Fruit fly (Drosophila melanogaster): ENCODE results near the gene eRF1.

Gene eRF1

dm6 chr3L:20388983-20389382, 40.8 kb downstream of the eRF1 start (continued):
- TF ChIP-seq CG2120 (GFP tag; optimal IDR thresholded peaks at IDR 0.05) (peak; percentile 76), Xbp1 (GFP tag; optimal IDR thresholded peaks at IDR 0.05) (peak; percentile 35), CG17361 (GFP tag; IDR thresholded peaks at IDR 0.05) (0 out of 3 replicates have a peak, but pooled peaks have one; percentile 17), Sry-β (GFP tag; optimal IDR thresholded peaks at IDR 0.05) (no peak), CG12659 (GFP tag; optimal IDR thresholded peaks at IDR 0.05) (peak; percentile 22), CG10274 (GFP tag; optimal IDR thresholded peaks at IDR 0.05) (no peak), caup (GFP tag; optimal IDR thresholded peaks at IDR 0.05; ENCODE audit: severe bottlenecking) (peak; percentile 50), sisA (GFP tag; IDR thresholded peaks at IDR 0.05) (0 out of 2 replicates have a peak, but pooled peaks have one; percentile 19), scrt (GFP tag; optimal IDR thresholded peaks at IDR 0.05) (no peak), CG7786 (GFP tag; optimal IDR thresholded peaks at IDR 0.05) (peak; percentile 31), Neu2 (GFP tag; optimal IDR thresholded peaks at IDR 0.05; ENCODE audit: borderline replicate concordance) (no peak), E2f2 (GFP tag; IDR thresholded peaks at IDR 0.05) (peak; percentile 22; the same call in 1 of the 2 replicates), CG34422 (GFP tag; IDR thresholded peaks at IDR 0.05) (peak; percentile 57; the same call in 1 of the 3 replicates), CG1647 (GFP tag; optimal IDR thresholded peaks at IDR 0.05) (no peak), HLH4C (GFP tag; IDR thresholded peaks at IDR 0.05; ENCODE audit: partially characterized antibody) (no peak), CG12391 (tag; optimal IDR thresholded peaks at IDR 0.05) (peak; percentile 20), grau (tag; optimal IDR thresholded peaks at IDR 0.05) (peak; percentile 37), HLH54F (GFP tag; optimal IDR thresholded peaks at IDR 0.05) (peak; percentile 43), CG34376 (GFP tag; optimal IDR thresholded peaks at IDR 0.05) (peak; percentile 86), tup (GFP tag; optimal IDR thresholded peaks at IDR 0.05) (no peak), CG13624 (GFP tag; optimal IDR thresholded peaks at IDR 0.05) (peak; percentile 20), sob (GFP tag; IDR thresholded peaks at IDR 0.05) (peak; percentile 35; the same call in 1 of the 2 replicates), wor (GFP tag; IDR thresholded peaks at IDR 0.05) (no peak), pum (GFP tag; optimal IDR thresholded peaks at IDR 0.05) (peak; percentile 16), danr (GFP tag; IDR thresholded peaks at IDR 0.05) (no peak), Mrtf (GFP tag; IDR thresholded peaks at IDR 0.05) (0 out of 3 replicates have a peak, but pooled peaks have one; percentile 36), Eip74EF (GFP tag; optimal IDR thresholded peaks at IDR 0.05) (peak in 1 of 2 experiments; percentile 68), Bteb2 (GFP tag; optimal IDR thresholded peaks at IDR 0.05) (peak; percentile 1), sd (tag; optimal IDR thresholded peaks at IDR 0.05) (peak; percentile 72), CG1233 (GFP tag; optimal IDR thresholded peaks at IDR 0.05) (no peak), Max (GFP tag; optimal IDR thresholded peaks at IDR 0.05) (peak; percentile 24), Mad (GFP tag; optimal IDR thresholded peaks at IDR 0.05) (no peak), exex (tag; optimal IDR thresholded peaks at IDR 0.05) (peak; percentile 86), dan (GFP tag; IDR thresholded peaks at IDR 0.05) (no peak), Ravus (GFP tag; IDR thresholded peaks at IDR 0.05) (no peak), Hmx (GFP tag; optimal IDR thresholded peaks at IDR 0.05) (no peak), NC2β (GFP tag; optimal IDR thresholded peaks at IDR 0.05) (peak; percentile 6), CG14441 (GFP tag; IDR thresholded peaks at IDR 0.05) (peak; percentile 60; the same call in 1 of the 2 replicates), CG9609 (GFP tag; optimal IDR thresholded peaks at IDR 0.05) (peak; percentile 36), Sox102F (GFP tag; optimal IDR thresholded peaks at IDR 0.05) (peak; percentile 28), PHDP (tag; optimal IDR thresholded peaks at IDR 0.05) (peak; percentile 47), CG2712 (tag; optimal IDR thresholded peaks at IDR 0.05) (peak; percentile 12), HHEX (GFP tag; optimal IDR thresholded peaks at IDR 0.05) (peak; percentile 35), sr (GFP tag; IDR thresholded peaks at IDR 0.05) (0 out of 3 replicates have a peak, but pooled peaks have one; percentile 35), CG10654 (GFP tag; optimal IDR thresholded peaks at IDR 0.05) (peak; percentile 24), CG33213 (GFP tag; optimal IDR thresholded peaks at IDR 0.05) (no peak), CG12219 (GFP tag; optimal IDR thresholded peaks at IDR 0.05) (peak; percentile 34), CG13123 (GFP tag; optimal IDR thresholded peaks at IDR 0.05) (no peak), dmrt11E (tag; optimal IDR thresholded peaks at IDR 0.05) (peak; percentile 17), phol (tag; optimal IDR thresholded peaks at IDR 0.05) (no peak)

Data from whole organism, embryonic.